Worm (Caenorhabditis elegans) whole organism, late embryonic: Measurements from ENCODE around the gene lurp-1.

Experiments
- ama-1 ChIP-seq: fragments of 150-350 bp; optimal IDR thresholded peaks from 2 replicates; lab custom pipeline; 2014
- pha-4 ChIP-seq: fragments of 150-350 bp; optimal IDR thresholded peaks from 2 replicates; lab custom pipeline; 2018; ENCODE audit warnings: missing biosample characterization, missing genetic modification reagents, missing genetic modification characterization

ce11 chrII:10885250-10885649 lies 4.5 kb downstream of the lurp-1 start:
- TF ChIP-seq pha-4 (tag; lab: Kevin White, UChicago) (no peak), ama-1 (lab: Kevin White, UChicago) (no peak)
